Worm (Caenorhabditis elegans) whole organism, young adult: Measurements from ENCODE around the gene str-231.

Experiments used
- B0019.2 ChIP-seq: fragments of 200-800 bp; sonication (Bioruptor generic); conservative IDR thresholded peaks from 2 replicates; pipeline ENCODE4 v1.3.6; 2022; ENCODE audit warnings: missing genetic modification reagents, missing genetic modification characterization, missing compliant biosample characterization
- C06A6.2 ChIP-seq: fragments of 200-800 bp; sonication (Bioruptor generic); conservative IDR thresholded peaks from 2 replicates; pipeline ENCODE4 v1.3.6; 2022; ENCODE audit warnings: missing genetic modification characterization, missing compliant biosample characterization
- C17E4.6 ChIP-seq: fragments of 200-800 bp; sonication (Bioruptor generic); IDR thresholded peaks from 2 replicates; pipeline ENCODE4 v1.3.6; 2022; ENCODE audit warnings: missing genetic modification reagents, missing genetic modification characterization, missing compliant biosample characterization
- K11D2.4 ChIP-seq: fragments of 200-800 bp; sonication (Bioruptor generic); IDR thresholded peaks from 2 replicates; pipeline ENCODE4 v1.3.6; 2022; ENCODE audit warnings: missing genetic modification reagents, missing genetic modification characterization, missing compliant biosample characterization
- K12H6.12 ChIP-seq: fragments of 200-800 bp; sonication (Bioruptor generic); optimal IDR thresholded peaks from 2 replicates; lab custom pipeline; 2018; ENCODE audit warnings: mild to moderate bottlenecking, missing genetic modification characterization, missing compliant biosample characterization
- Y56A3A.18 ChIP-seq: fragments of 200-800 bp; sonication (Bioruptor generic); IDR thresholded peaks from 2 replicates; pipeline ENCODE4 v1.3.6; 2022; ENCODE audit warnings: missing genetic modification reagents, missing genetic modification characterization, missing compliant biosample characterization
- ZK185.1 ChIP-seq: sonication (generic microtip); optimal IDR thresholded peaks from 2 replicates; lab custom pipeline; 2016; ENCODE audit warnings: mild to moderate bottlenecking, missing genetic modification characterization, missing compliant biosample characterization; ENCODE audit not compliant: poor library complexity, severe bottlenecking
- bed-1 ChIP-seq: fragments of 200-800 bp; sonication (Bioruptor generic); IDR thresholded peaks from 2 replicates; pipeline ENCODE4 v1.3.6; 2022; ENCODE audit warnings: missing genetic modification reagents, missing genetic modification characterization, missing compliant biosample characterization
- bed-2 ChIP-seq: fragments of 200-800 bp; sonication (Bioruptor generic); IDR thresholded peaks from 2 replicates; pipeline ENCODE4 v1.3.6; 2022; ENCODE audit warnings: missing genetic modification reagents, missing genetic modification characterization, missing compliant biosample characterization
- dpff-1 ChIP-seq: sonication (generic microtip); optimal IDR thresholded peaks from 2 replicates; lab custom pipeline; 2017; ENCODE audit warnings: mild to moderate bottlenecking, missing genetic modification characterization, missing compliant biosample characterization
- egl-18 ChIP-seq: fragments of 200-800 bp; sonication (Bioruptor generic); IDR thresholded peaks from 2 replicates; pipeline ENCODE4 v1.3.6; 2022; ENCODE audit warnings: missing genetic modification reagents, missing genetic modification characterization, missing compliant biosample characterization
- egl-44 ChIP-seq: fragments of 200-800 bp; sonication (Bioruptor generic); IDR thresholded peaks from 2 replicates; pipeline ENCODE4 v1.3.6; 2022; ENCODE audit warnings: missing genetic modification reagents, missing genetic modification characterization, missing compliant biosample characterization
- egrh-3 ChIP-seq: fragments of 200-800 bp; sonication (Bioruptor generic); IDR thresholded peaks from 2 replicates; pipeline ENCODE4 v1.3.6; 2022; ENCODE audit warnings: missing genetic modification reagents, missing genetic modification characterization, missing compliant biosample characterization
- ekl-4 ChIP-seq: fragments of 200-800 bp; sonication (Bioruptor generic); IDR thresholded peaks from 2 replicates; pipeline ENCODE4 v1.3.6; 2022; ENCODE audit warnings: missing genetic modification reagents, missing genetic modification characterization, missing compliant biosample characterization
- hsf-1 ChIP-seq: fragments of 200-800 bp; sonication (Bioruptor generic); IDR thresholded peaks from 2 replicates; pipeline ENCODE4 v1.3.6; 2022; ENCODE audit warnings: missing genetic modification reagents, missing genetic modification characterization, missing compliant biosample characterization
- lin-54 ChIP-seq: fragments of 200-800 bp; sonication (Bioruptor generic); optimal IDR thresholded peaks from 2 replicates; lab custom pipeline; 2018; ENCODE audit warnings: mild to moderate bottlenecking, missing genetic modification characterization, missing compliant biosample characterization
- lsl-1 ChIP-seq: fragments of 200-800 bp; sonication (Bioruptor generic); optimal IDR thresholded peaks from 2 replicates; lab custom pipeline; 2018; ENCODE audit warnings: mild to moderate bottlenecking, missing genetic modification characterization, moderate library complexity, missing compliant biosample characterization
- madf-10 ChIP-seq: sonication (generic microtip); optimal IDR thresholded peaks from 2 replicates; lab custom pipeline; 2016; ENCODE audit warnings: mild to moderate bottlenecking, missing genetic modification characterization, missing compliant biosample characterization
- nfya-1 ChIP-seq: sonication (generic microtip); optimal IDR thresholded peaks from 2 replicates; lab custom pipeline; 2017; ENCODE audit warnings: antibody characterized with exemption, missing compliant biosample characterization, missing genetic modification characterization, borderline replicate concordance; ENCODE audit not compliant: insufficient read depth
- nfyb-1 ChIP-seq: fragments of 200-800 bp; sonication (Bioruptor generic); IDR thresholded peaks from 2 replicates; pipeline ENCODE4 v1.3.6; 2022; ENCODE audit warnings: missing genetic modification reagents, missing genetic modification characterization, missing compliant biosample characterization
- nhr-120 ChIP-seq: fragments of 200-800 bp; sonication (Bioruptor generic); IDR thresholded peaks from 2 replicates; pipeline ENCODE4 v1.3.6; 2022; ENCODE audit warnings: missing genetic modification characterization, missing compliant biosample characterization
- nhr-80 ChIP-seq: sonication (generic microtip); optimal IDR thresholded peaks from 2 replicates; lab custom pipeline; 2016; ENCODE audit warnings: missing genetic modification characterization, missing compliant biosample characterization
- pha-4 ChIP-seq: fragments of 150-350 bp; sonication (generic microtip); optimal IDR thresholded peaks from 2 replicates; lab custom pipeline; 2014; ENCODE audit warnings: missing biosample characterization, missing genetic modification reagents, missing genetic modification characterization
- snpc-4 ChIP-seq, 5 experiments: fragments of 150-350 bp in 1 of 5; sonication (generic microtip) in 4 of 5; optimal IDR thresholded peaks; 2 replicates each; lab custom pipeline; 2014 to 2018; ENCODE audit warnings: missing genetic modification characterization in 5 of 5, missing biosample characterization in 3 of 5, antibody characterized with exemption in 2 of 5, mild to moderate bottlenecking in 2 of 5, missing compliant biosample characterization in 2 of 5, missing genotype in 2 of 5, moderate library complexity in 2 of 5, missing genetic modification reagents in 1 of 5
- zfh-2 ChIP-seq: fragments of 200-800 bp; sonication (Bioruptor generic); conservative IDR thresholded peaks from 2 replicates; pipeline ENCODE4 v1.3.6; 2022; ENCODE audit warnings: missing genetic modification reagents, missing genetic modification characterization, missing compliant biosample characterization
- ztf-25 ChIP-seq: fragments of 200-800 bp; sonication (Bioruptor generic); IDR thresholded peaks from 2 replicates; pipeline ENCODE4 v1.3.6; 2022; ENCODE audit warnings: missing genetic modification reagents, missing genetic modification characterization, missing compliant biosample characterization

Gene str-231

ce11 chrV:16045837-16046236, 38.4 kb upstream of the str-231 start, which contains the start of gene T10C6.15 (continued):
- TF ChIP-seq pha-4 (tag; lab: Kevin White, UChicago): peak; percentile 70
- TF ChIP-seq madf-10 (tag; lab: Kevin White, UChicago): peak; percentile 18
- TF ChIP-seq snpc-4 (GFP tag; optimal IDR thresholded peaks at IDR 0.05; lab: Kevin White, UChicago): no peak
- peak in 1 of 4 experiments; percentile 9 for TF ChIP-seq snpc-4 (tag; optimal IDR thresholded peaks at IDR 0.05; lab: Kevin White, UChicago)
- TF ChIP-seq, all 124 proteins: peak for 10

ce11 chrV:16043686-16044085, 36.3 kb upstream of the str-231 start:
- TF ChIP-seq nhr-80 (tag; lab: Kevin White, UChicago): peak; percentile 73
- TF ChIP-seq egl-18 (GFP tag; lab: Robert Waterston, UW): no peak
- TF ChIP-seq, all 124 proteins: peak for 1

- TF ChIP-seq Y56A3A.18 (GFP tag; lab: Robert Waterston, UW): 0 out of 2 replicates have a peak, but pooled peaks have one; percentile 17
- TF ChIP-seq nhr-120 (GFP tag; lab: Robert Waterston, UW): 0 out of 2 replicates have a peak, but pooled peaks have one; percentile 50
- TF ChIP-seq ztf-25: 0 out of 2 replicates have a peak, but pooled peaks have one; percentile 7
- no peak for TF ChIP-seq zfh-2 (GFP tag; lab: Robert Waterston, UW)
These were observed 35.3 kb upstream of the str-231 start for ce11 chrV:16042743-16043014.

- 0 out of 2 replicates have a peak, but pooled peaks have one; percentile 35 for TF ChIP-seq hsf-1 (GFP tag; lab: Robert Waterston, UW)
- TF ChIP-seq egrh-3 (GFP tag; lab: Robert Waterston, UW): peak; percentile 63; the same call in 1 of the 2 replicates
- 0 out of 2 replicates have a peak, but pooled peaks have one; percentile 9 for TF ChIP-seq nfyb-1 (GFP tag; lab: Robert Waterston, UW)
- peak; percentile 58; the same call in 1 of the 2 replicates for TF ChIP-seq zfh-2 (GFP tag; lab: Robert Waterston, UW)
These were observed 34.7 kb upstream of the str-231 start, which contains the start of the genes his-2 and his-1 for ce11 chrV:16041925-16042742. his-2 (minus strand) TSS chrV:16042283. his-1 (plus strand) TSS chrV:16042520.

- TF ChIP-seq K11D2.4 (no peak), C17E4.6 (GFP tag; lab: Robert Waterston, UW) (no peak), bed-2 (no peak), C06A6.2 (GFP tag; lab: Robert Waterston, UW) (no peak), bed-1 (GFP tag; lab: Robert Waterston, UW) (no peak), dpff-1 (tag; lab: Kevin White, UChicago) (no peak), ZK185.1 (tag; lab: Kevin White, UChicago) (no peak), B0019.2 (GFP tag; lab: Robert Waterston, UW) (no peak), K12H6.12 (tag; lab: Kevin White, UChicago) (no peak), lin-54 (GFP tag; lab: Kevin White, UChicago) (no peak), egl-44 (GFP tag; lab: Robert Waterston, UW) (no peak), lsl-1 (GFP tag; lab: Kevin White, UChicago) (no peak), nfya-1 (tag; lab: Kevin White, UChicago) (no peak)
These were observed 34.0 kb upstream of the str-231 start for ce11 chrV:16041412-16041811.

ce11 chrV:16040848-16041247, 33.4 kb upstream of the str-231 start:
- peak; percentile 31; the same call in 1 of the 2 replicates for TF ChIP-seq ekl-4 (GFP tag; lab: Robert Waterston, UW)
